Worm (Caenorhabditis elegans): ENCODE measurements around the gene ckb-1.

ce11 chrIII:4398463-4398862 lies 33.4 kb downstream of the ckb-1 start, which contains the start of gene R07E5.6:
- no peak for TF ChIP-seq tab-1 (GFP tag; IDR thresholded peaks at IDR 0.05)
- no peak for TF ChIP-seq cog-1 (tag; optimal IDR thresholded peaks at IDR 0.05)
- no peak for TF ChIP-seq flt-1 (GFP tag; IDR thresholded peaks at IDR 0.05)
- TF ChIP-seq klf-2 (GFP tag; conservative IDR thresholded peaks at IDR 0.05): no peak
- TF ChIP-seq med-1 (GFP tag; optimal IDR thresholded peaks at IDR 0.05; ENCODE audit: insufficient read depth): no peak
- no peak for TF ChIP-seq ztf-23 (GFP tag; IDR thresholded peaks at IDR 0.05)
- no peak for TF ChIP-seq T22C8.4 (GFP tag; IDR thresholded peaks at IDR 0.05)
- TF ChIP-seq ztf-29 (GFP tag; IDR thresholded peaks at IDR 0.05): no peak
- no peak for TF ChIP-seq ref-1 (GFP tag; conservative IDR thresholded peaks at IDR 0.05)

All from whole organism, midembryonic.